Fruit fly (Drosophila melanogaster) whole organism, embryonic: Measurements from ENCODE around the gene frj.

Experiments used
- Abd-B ChIP-seq: fragments of 200-800 bp; sonication (Bioruptor generic); optimal IDR thresholded peaks from 2 replicates; lab custom pipeline; 2018; ENCODE audit warnings: missing biosample characterization, mild to moderate bottlenecking, missing genetic modification characterization, moderate library complexity
- Asciz ChIP-seq: fragments of 200-800 bp; sonication (Bioruptor generic); optimal IDR thresholded peaks from 2 replicates; lab custom pipeline; 2017; ENCODE audit warnings: missing biosample characterization, mild to moderate bottlenecking, missing genetic modification characterization, missing genetic modification reagents
- Awh ChIP-seq: fragments of 200-800 bp; sonication (Bioruptor generic); IDR thresholded peaks from 2 replicates; pipeline ENCODE4, ENCODE4 v1.3.6; 2022; ENCODE audit warnings: missing biosample characterization, missing genetic modification characterization
- CG11093 ChIP-seq: fragments of 200-800 bp; sonication (Bioruptor generic); IDR thresholded peaks from 3 replicates; pipeline ENCODE4 v1.3.6; 2022; ENCODE audit warnings: missing biosample characterization, missing genetic modification characterization
- CG11456 ChIP-seq: fragments of 200-800 bp; sonication (Bioruptor generic); IDR thresholded peaks from 3 replicates; pipeline ENCODE4 v1.3.6; 2022; ENCODE audit warnings: missing biosample characterization, missing genetic modification characterization
- CG11504 ChIP-seq: fragments of 200-800 bp; sonication (Bioruptor generic); optimal IDR thresholded peaks from 3 replicates; lab custom pipeline; 2019; ENCODE audit warnings: missing biosample characterization, mild to moderate bottlenecking, missing genetic modification characterization, moderate library complexity
- CG11696 ChIP-seq: fragments of 200-800 bp; sonication (Bioruptor generic); IDR thresholded peaks from 2 replicates; pipeline ENCODE4 v1.3.6; 2022; ENCODE audit warnings: missing biosample characterization, missing genetic modification characterization
- CG14860 ChIP-seq: fragments of 200-800 bp; sonication (Bioruptor generic); IDR thresholded peaks from 3 replicates; pipeline ENCODE4 v1.3.6; 2022; ENCODE audit warnings: missing biosample characterization, missing genetic modification characterization; ENCODE audit not compliant: partially characterized antibody
- CG15479 ChIP-seq: fragments of 200-800 bp; sonication (Bioruptor generic); optimal IDR thresholded peaks from 3 replicates; lab custom pipeline; 2019; ENCODE audit warnings: missing biosample characterization, mild to moderate bottlenecking, missing genetic modification characterization, moderate library complexity
- CG15601 ChIP-seq: fragments of 200-800 bp; sonication (Bioruptor generic); optimal IDR thresholded peaks from 3 replicates; lab custom pipeline; 2019; ENCODE audit warnings: missing biosample characterization, mild to moderate bottlenecking, missing genetic modification characterization, moderate library complexity
- CG2889 ChIP-seq: fragments of 200-800 bp; sonication (Bioruptor generic); IDR thresholded peaks from 3 replicates; pipeline ENCODE4 v1.3.6; 2022; ENCODE audit warnings: missing biosample characterization, missing genetic modification characterization
- CG32532 ChIP-seq: fragments of 200-800 bp; sonication (Bioruptor generic); IDR thresholded peaks from 2 replicates; pipeline ENCODE4 v1.3.6; 2022; ENCODE audit warnings: missing biosample characterization, missing genetic modification characterization
- CG34422 ChIP-seq: fragments of 200-800 bp; sonication (Bioruptor generic); IDR thresholded peaks from 3 replicates; pipeline ENCODE4 v1.3.6; 2022; ENCODE audit warnings: missing biosample characterization, missing genetic modification characterization
- CG42726 ChIP-seq: fragments of 200-800 bp; sonication (Bioruptor generic); IDR thresholded peaks from 2 replicates; pipeline ENCODE4 v1.3.6; 2022; ENCODE audit warnings: missing biosample characterization, missing genetic modification characterization; ENCODE audit not compliant: partially characterized antibody
- CG4328 ChIP-seq: fragments of 200-800 bp; sonication (Bioruptor generic); optimal IDR thresholded peaks from 3 replicates; lab custom pipeline; 2017; ENCODE audit warnings: missing biosample characterization, missing genetic modification reagents, missing genetic modification characterization
- CG6272 ChIP-seq: fragments of 200-800 bp; sonication (Bioruptor generic); IDR thresholded peaks from 2 replicates; pipeline ENCODE4 v1.3.6; 2022; ENCODE audit warnings: missing biosample characterization, missing genetic modification characterization
- CG6854 ChIP-seq: fragments of 200-800 bp; sonication (Bioruptor generic); optimal IDR thresholded peaks from 3 replicates; lab custom pipeline; 2017; ENCODE audit warnings: missing biosample characterization, mild to moderate bottlenecking, missing genetic modification characterization
- CG8359 ChIP-seq: fragments of 200-800 bp; sonication (Bioruptor generic); optimal IDR thresholded peaks from 2 replicates; lab custom pipeline; 2017; ENCODE audit warnings: missing biosample characterization, mild to moderate bottlenecking, missing genetic modification characterization, borderline replicate concordance
- CG8478 ChIP-seq: fragments of >200 bp; optimal IDR thresholded peaks from 2 replicates; lab custom pipeline; 2018
- Dbx ChIP-seq: fragments of 200-800 bp; sonication (Bioruptor generic); IDR thresholded peaks from 3 replicates; pipeline ENCODE4 v1.3.6; 2022; ENCODE audit warnings: missing biosample characterization, missing genetic modification characterization
- Drgx ChIP-seq: fragments of 200-800 bp; sonication (Bioruptor generic); IDR thresholded peaks from 2 replicates; pipeline ENCODE4 v1.3.6; 2022; ENCODE audit warnings: missing biosample characterization, missing genetic modification characterization
- Ets97D ChIP-seq: fragments of 200-800 bp; sonication (Bioruptor generic); optimal IDR thresholded peaks from 3 replicates; lab custom pipeline; 2016; ENCODE audit warnings: missing biosample characterization, missing genetic modification characterization
- Med ChIP-seq: fragments of 200-800 bp; sonication (Bioruptor generic); peaks from one replicate; lab custom pipeline; 2016; ENCODE audit warnings: missing biosample characterization, missing genetic modification characterization, mild to moderate bottlenecking, inconsistent platforms, moderate library complexity
- Pdp1 ChIP-seq, 2 experiments: fragments of 200-800 bp; sonication (Bioruptor generic); optimal IDR thresholded peaks; 3 replicates each; lab custom pipeline; 2016; ENCODE audit warnings: missing biosample characterization in 2 of 2, missing genetic modification characterization in 2 of 2, mild to moderate bottlenecking in 1 of 2, moderate library complexity in 1 of 2
- Six4 ChIP-seq: fragments of 200-800 bp; sonication (Bioruptor generic); optimal IDR thresholded peaks from 2 replicates; lab custom pipeline; 2016; ENCODE audit warnings: missing biosample characterization, missing genetic modification characterization
- Sox100B ChIP-seq: fragments of 200-800 bp; sonication (Bioruptor generic); optimal IDR thresholded peaks from 3 replicates; lab custom pipeline; 2018; ENCODE audit warnings: missing biosample characterization, mild to moderate bottlenecking, missing genetic modification characterization
- ara ChIP-seq: fragments of 200-800 bp; sonication (Bioruptor generic); IDR thresholded peaks from 2 replicates; pipeline ENCODE4 v1.3.6; 2022; ENCODE audit warnings: missing biosample characterization, missing genetic modification characterization
- ase ChIP-seq: fragments of 200-800 bp; sonication (Bioruptor generic); IDR thresholded peaks from 3 replicates; pipeline ENCODE4 v1.3.6; 2022; ENCODE audit warnings: missing biosample characterization, missing genetic modification characterization
- cato ChIP-seq: fragments of 200-800 bp; sonication (Bioruptor generic); optimal IDR thresholded peaks from 2 replicates; lab custom pipeline; 2016; ENCODE audit warnings: missing biosample characterization, missing genetic modification characterization, borderline replicate concordance
- ci ChIP-seq: fragments of 200-800 bp; sonication (Bioruptor generic); IDR thresholded peaks from 3 replicates; pipeline ENCODE4 v1.3.6; 2022; ENCODE audit warnings: missing biosample characterization, missing genetic modification characterization
- dati ChIP-seq: fragments of 200-800 bp; sonication (Bioruptor generic); IDR thresholded peaks from 2 replicates; pipeline ENCODE4 v1.3.6; 2022; ENCODE audit warnings: missing biosample characterization, missing genetic modification characterization
- dmrt99B ChIP-seq: fragments of 200-800 bp; sonication (Bioruptor generic); optimal IDR thresholded peaks from 2 replicates; lab custom pipeline; 2018; ENCODE audit warnings: missing biosample characterization, mild to moderate bottlenecking, missing genetic modification characterization, moderate library complexity
- eyg ChIP-seq: fragments of 200-800 bp; sonication (Bioruptor generic); optimal IDR thresholded peaks from 3 replicates; lab custom pipeline; 2016; ENCODE audit warnings: missing biosample characterization, missing genetic modification characterization
- h ChIP-seq: fragments of >200 bp; optimal IDR thresholded peaks from 2 replicates; lab custom pipeline; 2017
- ind ChIP-seq: fragments of 200-800 bp; sonication (Bioruptor generic); optimal IDR thresholded peaks from 3 replicates; lab custom pipeline; 2016; ENCODE audit warnings: missing biosample characterization, missing genetic modification characterization
- inv ChIP-seq: fragments of 200-800 bp; sonication (Bioruptor generic); IDR thresholded peaks from 2 replicates; pipeline ENCODE4 v1.3.6; 2022; ENCODE audit warnings: missing biosample characterization, missing genetic modification characterization; ENCODE audit not compliant: partially characterized antibody
- lola ChIP-seq, 3 experiments: fragments of >200 bp in 2 of 3; fragments of 200-800 bp in 1 of 3; sonication (Bioruptor generic) in 1 of 3; optimal IDR thresholded peaks; 2 replicates each; lab custom pipeline; 2017 to 2019; ENCODE audit warnings: missing biosample characterization in 3 of 3, missing genetic modification characterization in 3 of 3, mild to moderate bottlenecking in 1 of 3, moderate library complexity in 1 of 3
- lov ChIP-seq, 2 experiments: fragments of 200-800 bp in 1 of 2; fragments of >200 bp in 1 of 2; sonication (Bioruptor generic) in 1 of 2; IDR thresholded peaks in 1 of 2; optimal IDR thresholded peaks in 1 of 2; 2 replicates in 1 of 2; 3 replicates in 1 of 2; pipeline versions ENCODE4 v1.3.6 to Lab custom; 2017 to 2022; ENCODE audit warnings: missing biosample characterization in 1 of 2, missing genetic modification characterization in 1 of 2
- odd ChIP-seq: fragments of 200-800 bp; sonication (Bioruptor generic); optimal IDR thresholded peaks from 2 replicates; lab custom pipeline; 2017; ENCODE audit warnings: missing biosample characterization, mild to moderate bottlenecking, missing genetic modification characterization
- pfk ChIP-seq: fragments of 200-800 bp; sonication (Bioruptor generic); optimal IDR thresholded peaks from 2 replicates; lab custom pipeline; 2018; ENCODE audit warnings: missing biosample characterization, mild to moderate bottlenecking, missing genetic modification characterization, moderate library complexity
- pita ChIP-seq: fragments of 200-800 bp; sonication (Bioruptor generic); optimal IDR thresholded peaks from 2 replicates; lab custom pipeline; 2017; ENCODE audit warnings: missing biosample characterization, mild to moderate bottlenecking, missing genetic modification characterization
- prd ChIP-seq, 3 experiments: fragments of >200 bp in 2 of 3; fragments of 200-800 bp in 1 of 3; sonication (Bioruptor generic) in 1 of 3; optimal IDR thresholded peaks in 2 of 3; IDR thresholded peaks in 1 of 3; 2 replicates in 2 of 3; 3 replicates in 1 of 3; pipeline versions ENCODE4 v1.3.6 to Lab custom; 2017 to 2022; ENCODE audit warnings: missing biosample characterization in 1 of 3, missing genetic modification characterization in 1 of 3
- row ChIP-seq: fragments of 200-800 bp; sonication (Bioruptor generic); IDR thresholded peaks from 3 replicates; pipeline ENCODE4 v1.3.6; 2022; ENCODE audit warnings: missing biosample characterization, missing genetic modification characterization
- sens ChIP-seq: fragments of 200-800 bp; sonication (Bioruptor generic); peaks from one replicate; lab custom pipeline; 2016; ENCODE audit warnings: missing biosample characterization, missing genetic modification characterization
- so ChIP-seq: fragments of 200-800 bp; sonication (Bioruptor generic); IDR thresholded peaks from 3 replicates; pipeline ENCODE4 v1.3.6; 2022; ENCODE audit warnings: missing biosample characterization, missing genetic modification characterization
- sr ChIP-seq: fragments of 200-800 bp; sonication (Bioruptor generic); IDR thresholded peaks from 3 replicates; pipeline ENCODE4 v1.3.6; 2022; ENCODE audit warnings: missing biosample characterization, missing genetic modification characterization
- zfh1 ChIP-seq: fragments of 200-800 bp; sonication (Bioruptor generic); IDR thresholded peaks from 3 replicates; pipeline ENCODE4 v1.3.6; 2022; ENCODE audit warnings: missing biosample characterization, missing genetic modification characterization

frj gene

DNA sequence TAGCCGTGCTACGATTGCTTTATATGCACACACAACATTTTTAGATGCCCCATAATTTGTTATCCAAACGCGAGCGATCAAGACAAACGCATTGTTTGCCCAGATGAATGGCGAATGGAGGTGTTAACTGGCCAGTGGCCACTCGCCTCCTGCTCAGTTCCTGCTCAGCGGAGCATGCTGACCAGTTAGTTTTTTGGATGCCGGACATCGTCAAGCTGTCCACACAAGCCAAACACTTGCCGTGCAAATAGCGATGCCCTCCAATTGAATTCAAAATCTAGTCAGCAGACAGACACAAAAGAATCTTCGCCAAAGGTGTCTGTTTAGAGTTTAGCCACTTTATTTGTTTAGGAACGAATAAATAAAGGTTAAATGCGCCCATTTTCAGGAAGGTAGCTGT lies 6.4 kb downstream of the frj start (continued):
- TF ChIP-seq CG42726 (GFP tag; lab: Robert Waterston, UW) (no peak), dati (GFP tag; lab: Robert Waterston, UW) (0 out of 2 replicates have a peak, but pooled peaks have one; percentile 13), eyg (peak; percentile 10), ind (GFP tag; lab: Kevin White, UChicago) (no peak), CG15601 (peak; percentile 25), Asciz (GFP tag; lab: Kevin White, UChicago) (peak; percentile 8), so (0 out of 3 replicates have a peak, but pooled peaks have one; percentile 46), zfh1 (GFP tag; lab: Robert Waterston, UW) (peak; percentile 38; the same call in 2 of the 3 replicates)

DNA sequence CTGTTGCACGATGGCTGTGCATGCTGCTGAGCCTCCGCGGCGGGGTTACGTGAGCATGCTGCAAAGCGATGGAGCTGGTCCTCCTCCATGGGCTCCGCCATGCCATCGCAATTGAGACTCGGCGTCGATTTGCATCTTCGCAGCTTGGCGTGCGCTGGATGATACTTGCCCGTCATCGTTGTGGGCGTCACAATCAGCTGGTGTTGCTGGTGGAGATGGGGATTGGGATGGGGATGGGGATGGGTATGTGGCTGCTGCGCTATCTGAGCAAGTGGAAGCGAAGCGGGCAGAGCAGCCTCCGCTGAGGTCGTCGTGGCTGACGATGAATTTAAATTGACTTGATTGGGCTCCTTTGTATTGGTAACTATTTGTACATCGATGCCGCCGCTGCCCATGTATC lies 7.5 kb downstream of the frj start:
- TF ChIP-seq sr (GFP tag; lab: Robert Waterston, UW) (peak; percentile 34; the same call in 1 of the 3 replicates), CG11456 (GFP tag; lab: Robert Waterston, UW) (0 out of 3 replicates have a peak, but pooled peaks have one; percentile 8), lola (GFP tag; optimal IDR thresholded peaks at IDR 0.05; lab: Kevin White, UChicago) (no peak), ci (GFP tag; lab: Robert Waterston, UW) (0 out of 3 replicates have a peak, but pooled peaks have one; percentile 55), sens (peak; percentile 3), CG8478 (lab: Kevin White, UChicago) (peak; percentile 66), CG34422 (peak; percentile 18; the same call in 1 of the 3 replicates), Med (peak; percentile 10), row (GFP tag; lab: Robert Waterston, UW) (no peak), Sox100B (GFP tag; lab: Kevin White, UChicago) (no peak), prd (optimal IDR thresholded peaks at IDR 0.05; lab: Kevin White, UChicago) (no peak), prd (GFP tag; IDR thresholded peaks at IDR 0.05; lab: Robert Waterston, UW) (0 out of 3 replicates have a peak, but pooled peaks have one; percentile 24), CG2889 (GFP tag; lab: Robert Waterston, UW) (0 out of 3 replicates have a peak, but pooled peaks have one; percentile 14), Abd-B (no peak), ara (GFP tag; lab: Robert Waterston, UW) (0 out of 2 replicates have a peak, but pooled peaks have one; percentile 10), CG11093 (GFP tag; lab: Robert Waterston, UW) (peak; percentile 38; the same call in 1 of the 3 replicates), CG6854 (GFP tag; lab: Kevin White, UChicago) (no peak), Awh (GFP tag; lab: Robert Waterston, UW) (peak; percentile 30; the same call in 1 of the 2 replicates), CG6272 (GFP tag; lab: Robert Waterston, UW) (0 out of 2 replicates have a peak, but pooled peaks have one; percentile 12), Drgx (GFP tag; lab: Robert Waterston, UW) (peak; percentile 8; the same call in 1 of the 2 replicates), CG15479 (GFP tag; lab: Kevin White, UChicago) (peak; percentile 49)

DNA sequence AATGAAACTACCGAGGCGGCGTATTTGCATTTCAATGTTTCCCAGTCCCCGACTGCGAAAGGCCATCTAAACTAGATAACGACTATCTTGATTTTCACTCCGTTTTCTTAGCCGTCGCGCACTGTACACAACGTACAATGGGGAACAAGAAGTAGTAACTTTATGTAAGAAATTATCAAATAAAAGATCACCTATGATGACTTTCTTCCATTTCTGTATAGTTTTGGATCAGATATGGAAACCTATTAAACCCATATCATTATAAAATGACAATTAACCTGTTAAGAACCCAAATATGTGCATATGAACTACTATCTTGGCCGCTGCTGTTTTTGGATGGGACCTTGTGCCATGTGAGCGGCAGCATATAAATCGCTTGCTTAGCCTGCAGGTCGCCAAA lies 8.4 kb downstream of the frj start:
- TF ChIP-seq lov (optimal IDR thresholded peaks at IDR 0.05; lab: Kevin White, UChicago) (no peak), lov (GFP tag; IDR thresholded peaks at IDR 0.05; lab: Robert Waterston, UW) (no peak), CG8359 (no peak), Ets97D (GFP tag; lab: Kevin White, UChicago) (no peak), Six4 (GFP tag; lab: Kevin White, UChicago) (no peak), CG32532 (GFP tag; lab: Robert Waterston, UW) (no peak), Pdp1 (GFP tag; optimal IDR thresholded peaks at IDR 0.05; lab: Kevin White, UChicago) (no peak), odd (no peak), CG14860 (GFP tag; lab: Robert Waterston, UW) (no peak), CG11696 (peak; percentile 72), ase (GFP tag; lab: Robert Waterston, UW) (no peak), CG4328 (no peak), so (no peak), h (lab: Kevin White, UChicago) (no peak), CG11504 (tag; lab: Kevin White, UChicago) (no peak), dmrt99B (tag; lab: Kevin White, UChicago) (peak; percentile 50), inv (GFP tag; lab: Robert Waterston, UW) (no peak), Dbx (GFP tag; lab: Robert Waterston, UW) (no peak), pita (no peak), Med (peak; percentile 49), cato (GFP tag; lab: Kevin White, UChicago) (no peak), pfk (GFP tag; lab: Kevin White, UChicago) (no peak)
